Worm (Caenorhabditis elegans) whole organism, L4 larva: ENCODE measurements around the gene F46C5.7.

ENCODE experiments used
- F37D6.2 ChIP-seq: sonication (generic microtip); optimal IDR thresholded peaks from 2 replicates; lab custom pipeline; 2016; ENCODE audit warnings: mild to moderate bottlenecking, missing genetic modification characterization, missing compliant biosample characterization
- F49E8.2 ChIP-seq: sonication (generic microtip); optimal IDR thresholded peaks from 2 replicates; lab custom pipeline; 2016; ENCODE audit warnings: missing compliant biosample characterization, mild to moderate bottlenecking, missing genetic modification characterization, borderline replicate concordance
- T26A8.4 ChIP-seq: fragments of 200-800 bp; sonication (Bioruptor generic); IDR thresholded peaks from 2 replicates; pipeline ENCODE4 v1.3.6; 2022; ENCODE audit warnings: missing genetic modification characterization, missing compliant biosample characterization
- Y48G9A.11 ChIP-seq: fragments of 200-800 bp; sonication (Bioruptor generic); IDR thresholded peaks from 2 replicates; pipeline ENCODE4 v1.3.6; 2022; ENCODE audit warnings: missing genetic modification reagents, missing genetic modification characterization, missing compliant biosample characterization
- Y5F2A.4 ChIP-seq: fragments of 200-800 bp; sonication (Bioruptor generic); optimal IDR thresholded peaks from 2 replicates; lab custom pipeline; 2018; ENCODE audit warnings: mild to moderate bottlenecking, missing genetic modification characterization, missing compliant biosample characterization
- Y75B8A.6 ChIP-seq: fragments of 200-800 bp; sonication (Bioruptor generic); IDR thresholded peaks from 2 replicates; pipeline ENCODE4 v1.3.6; 2022; ENCODE audit warnings: missing genetic modification reagents, missing genetic modification characterization, missing compliant biosample characterization
- ZK546.5 ChIP-seq, 2 experiments: sonication (generic microtip); optimal IDR thresholded peaks; 2 replicates each; lab custom pipeline; 2017; ENCODE audit warnings: missing biosample characterization in 2 of 2, missing genetic modification characterization in 2 of 2
- aly-2 ChIP-seq: sonication (generic microtip); optimal IDR thresholded peaks from 2 replicates; lab custom pipeline; 2018; ENCODE audit warnings: missing biosample characterization, missing genetic modification characterization
- attf-4 ChIP-seq: sonication (generic microtip); optimal IDR thresholded peaks from 3 replicates; lab custom pipeline; 2017; ENCODE audit warnings: missing biosample characterization, missing genetic modification characterization
- ceh-32 ChIP-seq: sonication (generic microtip); optimal IDR thresholded peaks from 2 replicates; lab custom pipeline; 2016; ENCODE audit warnings: mild to moderate bottlenecking, missing genetic modification characterization, missing compliant biosample characterization; ENCODE audit not compliant: poor library complexity
- ces-1 ChIP-seq: fragments of 150-350 bp; sonication (generic microtip); optimal IDR thresholded peaks from 4 replicates; lab custom pipeline; 2014; ENCODE audit warnings: missing biosample characterization, missing genetic modification reagents, missing genetic modification characterization
- cey-2 ChIP-seq: sonication (generic microtip); optimal IDR thresholded peaks from 3 replicates; lab custom pipeline; 2017; ENCODE audit warnings: missing genetic modification characterization, mild to moderate bottlenecking, missing compliant biosample characterization, antibody characterized with exemption, borderline replicate concordance; ENCODE audit not compliant: insufficient read depth
- daf-19 ChIP-seq: fragments of 200-800 bp; sonication (Bioruptor generic); conservative IDR thresholded peaks from 2 replicates; pipeline ENCODE4 v1.3.6; 2022; ENCODE audit warnings: missing genetic modification characterization, missing compliant biosample characterization
- dmd-9 ChIP-seq: fragments of 200-800 bp; sonication (Bioruptor generic); IDR thresholded peaks from 2 replicates; pipeline ENCODE4 v1.3.6; 2022; ENCODE audit warnings: missing genetic modification reagents, missing genetic modification characterization, missing compliant biosample characterization
- dpl-1 ChIP-seq: fragments of 150-350 bp; optimal IDR thresholded peaks from 2 replicates; lab custom pipeline; 2014; ENCODE audit warnings: missing biosample characterization, missing genetic modification reagents, missing genetic modification characterization
- dve-1 ChIP-seq: sonication (generic microtip); optimal IDR thresholded peaks from 2 replicates; lab custom pipeline; 2017; ENCODE audit warnings: antibody characterized with exemption, mild to moderate bottlenecking, missing genetic modification characterization, missing compliant biosample characterization; ENCODE audit not compliant: insufficient read depth
- egl-27 ChIP-seq: sonication (generic microtip); optimal IDR thresholded peaks from 3 replicates; lab custom pipeline; 2017; ENCODE audit warnings: missing biosample characterization, missing genetic modification reagents, missing genetic modification characterization
- fkh-10 ChIP-seq: fragments of 150-350 bp; optimal IDR thresholded peaks from 2 replicates; lab custom pipeline; 2014; ENCODE audit warnings: missing biosample characterization, missing genetic modification reagents, missing genetic modification characterization
- gei-8 ChIP-seq: fragments of 200-800 bp; sonication (Bioruptor generic); optimal IDR thresholded peaks from 2 replicates; lab custom pipeline; 2018; ENCODE audit warnings: mild to moderate bottlenecking, missing genetic modification characterization, missing compliant biosample characterization
- hlh-11 ChIP-seq: fragments of 200-800 bp; sonication (Bioruptor generic); optimal IDR thresholded peaks from 2 replicates; lab custom pipeline; 2018; ENCODE audit warnings: mild to moderate bottlenecking, missing genetic modification characterization, missing compliant biosample characterization
- hmg-1.1 ChIP-seq: fragments of 200-800 bp; sonication (Bioruptor generic); IDR thresholded peaks from 2 replicates; pipeline ENCODE4 v1.3.6; 2022; ENCODE audit warnings: missing genetic modification reagents, missing genetic modification characterization, missing compliant biosample characterization
- jun-1 ChIP-seq: fragments of 150-350 bp; optimal IDR thresholded peaks from 2 replicates; lab custom pipeline; 2014; ENCODE audit warnings: missing biosample characterization, missing genetic modification reagents, missing genetic modification characterization
- lin-29 ChIP-seq: fragments of 200-800 bp; sonication (Bioruptor generic); IDR thresholded peaks from 2 replicates; pipeline ENCODE4 v1.3.6; 2022; ENCODE audit warnings: missing genetic modification reagents, missing genetic modification characterization, missing compliant biosample characterization
- lir-3 ChIP-seq: sonication (generic microtip); optimal IDR thresholded peaks from 2 replicates; lab custom pipeline; 2016; ENCODE audit warnings: mild to moderate bottlenecking, missing genetic modification characterization, missing compliant biosample characterization
- lsy-2 ChIP-seq, 2 experiments: fragments of 150-350 bp in 1 of 2; sonication (generic microtip) in 1 of 2; optimal IDR thresholded peaks; 2 replicates each; lab custom pipeline; 2014 to 2017; ENCODE audit warnings: missing biosample characterization in 2 of 2, missing genetic modification characterization in 2 of 2
- mdl-1 ChIP-seq, 2 experiments: fragments of 150-350 bp in 1 of 2; sonication (generic microtip) in 1 of 2; optimal IDR thresholded peaks; 2 replicates each; lab custom pipeline; 2014 to 2017; ENCODE audit warnings: missing biosample characterization in 2 of 2, missing genetic modification characterization in 2 of 2
- mep-1 ChIP-seq: fragments of 150-350 bp; sonication (generic microtip); optimal IDR thresholded peaks from 3 replicates; lab custom pipeline; 2014; ENCODE audit warnings: missing biosample characterization, missing genetic modification characterization
- mes-2 ChIP-seq: sonication (generic microtip); optimal IDR thresholded peaks from 2 replicates; lab custom pipeline; 2016; ENCODE audit warnings: missing genotype, mild to moderate bottlenecking, missing genetic modification characterization, missing compliant biosample characterization; ENCODE audit not compliant: poor library complexity, severe bottlenecking
- mxl-2 ChIP-seq: fragments of 200-800 bp; sonication (Bioruptor generic); conservative IDR thresholded peaks from 2 replicates; pipeline ENCODE4 v1.3.6; 2022; ENCODE audit warnings: missing genetic modification reagents, missing genetic modification characterization, missing compliant biosample characterization
- nhr-11 ChIP-seq: fragments of 150-350 bp; optimal IDR thresholded peaks from 2 replicates; lab custom pipeline; 2014; ENCODE audit warnings: missing biosample characterization, missing genetic modification characterization
- nhr-25 ChIP-seq: sonication (generic microtip); optimal IDR thresholded peaks from 2 replicates; lab custom pipeline; 2017; ENCODE audit warnings: missing genetic modification characterization, mild to moderate bottlenecking, missing compliant biosample characterization, antibody characterized with exemption, moderate library complexity, borderline replicate concordance; ENCODE audit not compliant: insufficient read depth
- nhr-28 ChIP-seq: fragments of 150-350 bp; optimal IDR thresholded peaks from 2 replicates; lab custom pipeline; 2014; ENCODE audit warnings: missing biosample characterization, missing genetic modification characterization
- nhr-42 ChIP-seq: fragments of 200-800 bp; sonication (Bioruptor generic); IDR thresholded peaks from 2 replicates; pipeline ENCODE4 v1.3.6; 2022; ENCODE audit warnings: missing genetic modification characterization, missing compliant biosample characterization
- nhr-48 ChIP-seq: sonication (generic microtip); optimal IDR thresholded peaks from 2 replicates; lab custom pipeline; 2016; ENCODE audit warnings: mild to moderate bottlenecking, missing genetic modification characterization, missing compliant biosample characterization
- nhr-76 ChIP-seq: fragments of 150-350 bp; optimal IDR thresholded peaks from 2 replicates; lab custom pipeline; 2014; ENCODE audit warnings: missing biosample characterization, missing genetic modification characterization
- pha-4 ChIP-seq, 2 experiments: fragments of 150-350 bp in 1 of 2; fragments of 200-800 bp in 1 of 2; sonication (Bioruptor generic) in 1 of 2; IDR thresholded peaks in 1 of 2; optimal IDR thresholded peaks in 1 of 2; 2 replicates each; pipeline versions ENCODE4 v1.3.6 to Lab custom; 2014 to 2022; ENCODE audit warnings: missing genetic modification characterization in 2 of 2, missing genetic modification reagents in 2 of 2, missing biosample characterization in 1 of 2, missing compliant biosample characterization in 1 of 2
- rbr-2 ChIP-seq: sonication (generic microtip); optimal IDR thresholded peaks from 2 replicates; lab custom pipeline; 2016; ENCODE audit warnings: missing genotype, missing genetic modification characterization, missing compliant biosample characterization
- set-16 ChIP-seq: fragments of 200-800 bp; sonication (Bioruptor generic); IDR thresholded peaks from 2 replicates; pipeline ENCODE4 v1.3.6; 2022; ENCODE audit warnings: missing genetic modification reagents, missing genetic modification characterization, missing compliant biosample characterization
- skn-1 ChIP-seq: fragments of 150-350 bp; optimal IDR thresholded peaks from 2 replicates; lab custom pipeline; 2014; ENCODE audit warnings: missing biosample characterization, missing genetic modification characterization
- spr-1 ChIP-seq: sonication (generic microtip); optimal IDR thresholded peaks from 2 replicates; lab custom pipeline; 2016; ENCODE audit warnings: mild to moderate bottlenecking, missing genetic modification characterization, missing compliant biosample characterization
- spr-3 ChIP-seq: fragments of 200-800 bp; sonication (Bioruptor generic); optimal IDR thresholded peaks from 2 replicates; lab custom pipeline; 2018; ENCODE audit warnings: mild to moderate bottlenecking, missing genetic modification characterization, missing compliant biosample characterization
- tag-97 ChIP-seq: fragments of 200-800 bp; sonication (Bioruptor generic); IDR thresholded peaks from 2 replicates; pipeline ENCODE4 v1.3.6; 2022; ENCODE audit warnings: missing genetic modification characterization, missing compliant biosample characterization
- tra-1 ChIP-seq: fragments of 200-800 bp; sonication (Bioruptor generic); IDR thresholded peaks from 2 replicates; pipeline ENCODE4 v1.3.6; 2022; ENCODE audit warnings: missing genetic modification reagents, missing genetic modification characterization, missing compliant biosample characterization
- vab-7 ChIP-seq: fragments of 200-800 bp; sonication (Bioruptor generic); IDR thresholded peaks from 2 replicates; pipeline ENCODE4 v1.3.6; 2022; ENCODE audit warnings: missing genetic modification reagents, missing genetic modification characterization, missing compliant biosample characterization
- zfp-2 ChIP-seq: sonication (generic microtip); optimal IDR thresholded peaks from 2 replicates; lab custom pipeline; 2016; ENCODE audit warnings: mild to moderate bottlenecking, missing genetic modification characterization, missing compliant biosample characterization
- zfp-3 ChIP-seq: fragments of 200-800 bp; sonication (Bioruptor generic); conservative IDR thresholded peaks from 2 replicates; pipeline ENCODE4 v1.3.6; 2022; ENCODE audit warnings: missing genetic modification reagents, missing genetic modification characterization, missing compliant biosample characterization
- zip-11 ChIP-seq: fragments of 200-800 bp; sonication (Bioruptor generic); IDR thresholded peaks from 2 replicates; pipeline ENCODE4 v1.3.6; 2022; ENCODE audit warnings: missing genetic modification characterization, missing compliant biosample characterization
- zip-2 ChIP-seq: fragments of 150-350 bp; optimal IDR thresholded peaks from 2 replicates; lab custom pipeline; 2014; ENCODE audit warnings: missing biosample characterization, missing genetic modification characterization
- ztf-7 ChIP-seq: fragments of 150-350 bp; optimal IDR thresholded peaks from 2 replicates; lab custom pipeline; 2014; ENCODE audit warnings: missing biosample characterization, missing genetic modification characterization

F46C5.7 gene

DNA sequence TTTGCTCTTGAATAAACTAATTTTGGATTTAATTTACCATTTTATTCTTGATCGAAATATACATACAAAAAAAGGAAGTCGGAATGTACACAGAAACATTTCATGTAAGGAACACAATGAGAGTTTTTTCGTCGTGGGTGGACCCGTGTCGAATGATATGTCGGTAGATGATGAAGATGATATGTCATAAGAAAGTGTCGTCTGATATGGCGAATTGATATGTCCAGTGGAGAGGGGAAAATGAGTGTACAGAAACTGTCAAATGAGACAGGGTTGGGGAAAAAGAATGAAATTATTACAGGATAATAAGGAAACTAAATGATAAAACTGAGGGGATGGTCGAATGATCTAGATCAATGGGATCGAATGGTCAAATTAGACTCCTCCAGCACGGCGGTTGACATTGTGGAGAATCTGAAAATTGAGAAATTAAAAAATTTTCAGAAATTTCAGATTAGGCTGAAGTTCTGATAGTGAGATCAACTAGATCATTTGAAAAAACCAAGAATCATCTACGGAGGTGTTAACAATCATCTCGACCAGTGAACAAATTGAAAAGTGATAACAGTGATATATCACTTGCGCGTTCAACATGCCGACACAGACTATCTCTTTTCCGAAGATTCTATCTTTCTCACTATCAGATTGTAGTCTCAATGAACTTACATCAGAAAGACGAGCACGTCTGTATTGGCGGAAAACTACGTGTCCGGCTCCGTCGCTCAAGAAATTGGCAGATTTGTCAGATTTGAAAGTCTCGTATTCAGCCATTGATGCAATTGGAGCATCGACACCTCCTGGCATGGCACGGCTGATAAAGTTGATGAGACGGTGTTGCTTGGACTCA, 18.8 kb upstream of the F46C5.7 start (continued):
- TF ChIP-seq zip-11 (GFP tag; lab: Robert Waterston, UW) (no peak), dve-1 (tag; lab: Kevin White, UChicago) (peak; percentile 25), tra-1 (GFP tag; lab: Robert Waterston, UW) (no peak), daf-19 (GFP tag; lab: Robert Waterston, UW) (no peak), nhr-76 (tag; lab: Kevin White, UChicago) (no peak), ceh-32 (tag; lab: Kevin White, UChicago) (no peak), egl-27 (no peak), F49E8.2 (tag; lab: Kevin White, UChicago) (no peak), mdl-1 (tag; optimal IDR thresholded peaks at IDR 0.05; lab: Kevin White, UChicago) (no peak), Y5F2A.4 (no peak), dmd-9 (GFP tag; lab: Robert Waterston, UW) (no peak), mep-1 (tag; lab: Kevin White, UChicago) (peak; percentile 6), spr-1 (no peak), nhr-28 (tag; lab: Kevin White, UChicago) (peak; percentile 31), lin-29 (GFP tag; lab: Robert Waterston, UW) (no peak), mxl-2 (no peak), nhr-25 (peak; percentile 43), ztf-7 (tag; lab: Kevin White, UChicago) (no peak), ZK546.5 (tag; optimal IDR thresholded peaks at IDR 0.05; lab: Kevin White, UChicago) (no peak), F37D6.2 (tag; lab: Kevin White, UChicago) (no peak), zfp-3 (peak; percentile 9), lir-3 (tag; lab: Kevin White, UChicago) (no peak), Y75B8A.6 (no peak), skn-1 (tag; lab: Kevin White, UChicago) (no peak), dpl-1 (GFP tag; lab: Kevin White, UChicago) (no peak), ces-1 (no peak), zip-2 (tag; lab: Kevin White, UChicago) (no peak), vab-7 (GFP tag; lab: Robert Waterston, UW) (no peak), jun-1 (no peak), tag-97 (no peak), nhr-42 (no peak), aly-2 (no peak), hmg-1.1 (GFP tag; lab: Robert Waterston, UW) (no peak), pha-4 (GFP tag; IDR thresholded peaks at IDR 0.05; lab: Robert Waterston, UW) (no peak), pha-4 (tag; optimal IDR thresholded peaks at IDR 0.05; lab: Kevin White, UChicago) (no peak), attf-4 (tag; lab: Kevin White, UChicago) (no peak), cey-2 (no peak), fkh-10 (GFP tag; lab: Kevin White, UChicago) (no peak), T26A8.4 (GFP tag; lab: Robert Waterston, UW) (peak; percentile 91), hlh-11 (peak; percentile 1), spr-3 (GFP tag; lab: Kevin White, UChicago) (no peak), rbr-2 (no peak), set-16 (GFP tag; lab: Robert Waterston, UW) (no peak), Y48G9A.11 (GFP tag; lab: Robert Waterston, UW) (no peak), mes-2 (peak; percentile 41), zfp-2 (tag; lab: Kevin White, UChicago) (no peak), nhr-48 (tag; lab: Kevin White, UChicago) (peak; percentile 55), gei-8 (GFP tag; lab: Kevin White, UChicago) (no peak), lsy-2 (tag; optimal IDR thresholded peaks at IDR 0.05; lab: Kevin White, UChicago) (peak in 1 of 2 experiments; percentile 44), nhr-11 (tag; lab: Kevin White, UChicago) (no peak)
